Worm (Caenorhabditis elegans) whole organism, L4/young adult: ENCODE measurements around the gene degl-2.

Experiments
- W03F9.2 ChIP-seq: fragments of 150-350 bp; optimal IDR thresholded peaks from 2 replicates; lab custom pipeline; 2014; ENCODE audit warnings: missing biosample characterization, missing genetic modification characterization
- him-1 ChIP-seq: sonication (generic microtip); optimal IDR thresholded peaks from 2 replicates; lab custom pipeline; 2016; ENCODE audit warnings: missing genotype, missing genetic modification reagents, missing genetic modification characterization, missing compliant biosample characterization

DNA sequence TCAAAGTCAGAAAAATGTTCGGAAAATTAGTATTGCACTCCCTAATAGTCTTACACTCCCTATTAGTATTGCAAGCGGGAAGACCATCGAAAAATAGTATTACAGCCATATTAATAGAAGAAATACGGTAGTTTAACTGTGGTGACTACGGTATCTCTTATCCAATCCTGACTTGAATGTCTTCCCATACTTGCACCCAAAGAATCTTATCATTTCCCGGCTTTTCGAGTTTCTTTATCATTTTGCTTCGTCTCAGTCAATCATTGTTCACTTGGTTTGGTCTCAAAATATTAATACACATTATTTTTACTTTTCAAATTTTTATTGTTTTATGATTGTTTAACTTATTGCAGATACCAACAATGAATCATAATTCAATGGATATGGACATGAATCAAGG is 9.9 kb downstream of the degl-2 start, which contains the start of gene F58G6.3:
- TF ChIP-seq W03F9.2 (tag; lab: Kevin White, UChicago) (no peak), him-1 (tag; lab: Kevin White, UChicago) (no peak)
